Fruit fly (Drosophila melanogaster) whole organism, embryonic: ENCODE results near the gene car.

Experiments used
- CG10366 ChIP-seq: fragments of 200-800 bp; sonication (Bioruptor generic); IDR thresholded peaks from 2 replicates; pipeline ENCODE4 v1.3.6; 2022; ENCODE audit warnings: missing biosample characterization, missing genetic modification characterization
- CG11247 ChIP-seq: fragments of 200-800 bp; sonication (Bioruptor generic); IDR thresholded peaks from 2 replicates; pipeline ENCODE4 v1.3.6; 2022; ENCODE audit warnings: missing biosample characterization, missing genetic modification characterization
- CG12299 ChIP-seq: fragments of 200-800 bp; sonication (Bioruptor generic); optimal IDR thresholded peaks from 2 replicates; lab custom pipeline; 2018; ENCODE audit warnings: missing biosample characterization, mild to moderate bottlenecking, missing genetic modification characterization
- CG12769 ChIP-seq: fragments of 200-800 bp; sonication (Bioruptor generic); optimal IDR thresholded peaks from 2 replicates; lab custom pipeline; 2019; ENCODE audit warnings: missing biosample characterization, mild to moderate bottlenecking, missing genetic modification characterization, moderate library complexity
- CG15601 ChIP-seq: fragments of 200-800 bp; sonication (Bioruptor generic); optimal IDR thresholded peaks from 3 replicates; lab custom pipeline; 2019; ENCODE audit warnings: missing biosample characterization, mild to moderate bottlenecking, missing genetic modification characterization, moderate library complexity
- CG1647 ChIP-seq: fragments of 200-800 bp; sonication (Bioruptor generic); optimal IDR thresholded peaks from 3 replicates; lab custom pipeline; 2016; ENCODE audit warnings: missing biosample characterization, missing genetic modification characterization
- CG16813 ChIP-seq: fragments of 200-800 bp; sonication (Bioruptor generic); IDR thresholded peaks from 3 replicates; pipeline ENCODE4 v1.3.6; 2022; ENCODE audit warnings: missing biosample characterization, missing genetic modification characterization; ENCODE audit not compliant: partially characterized antibody
- CG17186 ChIP-seq: fragments of 200-800 bp; sonication (Bioruptor generic); optimal IDR thresholded peaks from 3 replicates; lab custom pipeline; 2017; ENCODE audit warnings: missing biosample characterization, missing genetic modification reagents, missing genetic modification characterization
- CG18619 ChIP-seq: fragments of 200-800 bp; sonication (Bioruptor generic); optimal IDR thresholded peaks from 3 replicates; lab custom pipeline; 2017; ENCODE audit warnings: missing biosample characterization, mild to moderate bottlenecking, missing genetic modification characterization
- CG2129 ChIP-seq: fragments of 200-800 bp; sonication (Bioruptor generic); IDR thresholded peaks from 2 replicates; pipeline ENCODE4 v1.3.6; 2022; ENCODE audit warnings: missing biosample characterization, missing genetic modification characterization; ENCODE audit not compliant: partially characterized antibody
- CG2889 ChIP-seq: fragments of 200-800 bp; sonication (Bioruptor generic); IDR thresholded peaks from 3 replicates; pipeline ENCODE4 v1.3.6; 2022; ENCODE audit warnings: missing biosample characterization, missing genetic modification characterization
- CG34422 ChIP-seq: fragments of 200-800 bp; sonication (Bioruptor generic); IDR thresholded peaks from 3 replicates; pipeline ENCODE4 v1.3.6; 2022; ENCODE audit warnings: missing biosample characterization, missing genetic modification characterization
- CG3995 ChIP-seq: fragments of 200-800 bp; sonication (Bioruptor generic); optimal IDR thresholded peaks from 3 replicates; lab custom pipeline; 2016; ENCODE audit warnings: missing biosample characterization, missing genetic modification characterization
- CG4328 ChIP-seq: fragments of 200-800 bp; sonication (Bioruptor generic); optimal IDR thresholded peaks from 3 replicates; lab custom pipeline; 2017; ENCODE audit warnings: missing biosample characterization, missing genetic modification reagents, missing genetic modification characterization
- CG5245 ChIP-seq: fragments of 200-800 bp; sonication (Bioruptor generic); optimal IDR thresholded peaks from 3 replicates; lab custom pipeline; 2016; ENCODE audit warnings: missing biosample characterization, missing genetic modification characterization
- CG6175 ChIP-seq: fragments of 200-800 bp; sonication (Bioruptor generic); IDR thresholded peaks from 3 replicates; pipeline ENCODE4 v1.3.6; 2022; ENCODE audit warnings: missing biosample characterization, missing genetic modification characterization
- CG6683 ChIP-seq: fragments of 200-800 bp; sonication (Bioruptor generic); optimal IDR thresholded peaks from 2 replicates; lab custom pipeline; 2017; ENCODE audit warnings: missing biosample characterization, mild to moderate bottlenecking, missing genetic modification characterization, missing genetic modification reagents
- CG9437 ChIP-seq: fragments of 200-800 bp; sonication (Bioruptor generic); optimal IDR thresholded peaks from 2 replicates; lab custom pipeline; 2018; ENCODE audit warnings: missing biosample characterization, mild to moderate bottlenecking, missing genetic modification characterization
- CG9817 ChIP-seq: fragments of 200-800 bp; sonication (Bioruptor generic); optimal IDR thresholded peaks from 2 replicates; lab custom pipeline; 2018; ENCODE audit warnings: missing biosample characterization, mild to moderate bottlenecking, missing genetic modification characterization, moderate library complexity
- Eip74EF ChIP-seq, 2 experiments: fragments of 200-800 bp in 1 of 2; fragments of >200 bp in 1 of 2; sonication (Bioruptor generic) in 1 of 2; optimal IDR thresholded peaks; 2 replicates each; lab custom pipeline; 2017 to 2019; ENCODE audit warnings: missing biosample characterization in 2 of 2, missing genetic modification characterization in 2 of 2, mild to moderate bottlenecking in 1 of 2, moderate library complexity in 1 of 2
- Ets65A ChIP-seq: fragments of 200-800 bp; sonication (Bioruptor generic); peaks from one replicate; lab custom pipeline; 2016; ENCODE audit warnings: missing biosample characterization, missing genetic modification characterization
- HHEX ChIP-seq: fragments of 200-800 bp; sonication (Bioruptor generic); optimal IDR thresholded peaks from 3 replicates; lab custom pipeline; 2017; ENCODE audit warnings: missing biosample characterization, mild to moderate bottlenecking, missing genetic modification characterization, missing genetic modification reagents
- HLHmδ ChIP-seq: fragments of 200-800 bp; sonication (Bioruptor generic); optimal IDR thresholded peaks from 2 replicates; lab custom pipeline; 2018; ENCODE audit warnings: missing biosample characterization, mild to moderate bottlenecking, missing genetic modification characterization, moderate library complexity
- HmgD ChIP-seq: fragments of 200-800 bp; sonication (Bioruptor generic); optimal IDR thresholded peaks from 3 replicates; lab custom pipeline; 2016; ENCODE audit warnings: missing biosample characterization, missing genetic modification characterization
- HmgZ ChIP-seq: fragments of 200-800 bp; sonication (Bioruptor generic); optimal IDR thresholded peaks from 2 replicates; lab custom pipeline; 2018; ENCODE audit warnings: missing biosample characterization, mild to moderate bottlenecking, missing genetic modification characterization
- MBD-R2 ChIP-seq: fragments of 200-800 bp; sonication (Bioruptor generic); IDR thresholded peaks from 2 replicates; pipeline ENCODE4 v1.3.6; 2022; ENCODE audit warnings: missing biosample characterization, missing genetic modification characterization
- Med ChIP-seq: fragments of 200-800 bp; sonication (Bioruptor generic); peaks from one replicate; lab custom pipeline; 2016; ENCODE audit warnings: missing biosample characterization, missing genetic modification characterization, mild to moderate bottlenecking, inconsistent platforms, moderate library complexity
- NFAT ChIP-seq: fragments of 200-800 bp; sonication (Bioruptor generic); IDR thresholded peaks from 2 replicates; pipeline ENCODE4 v1.3.6; 2022; ENCODE audit warnings: missing biosample characterization, missing genetic modification characterization
- ab ChIP-seq: fragments of 200-800 bp; sonication (Bioruptor generic); optimal IDR thresholded peaks from 2 replicates; lab custom pipeline; 2016; ENCODE audit warnings: missing biosample characterization, missing genetic modification characterization
- amos ChIP-seq: fragments of 200-800 bp; sonication (Bioruptor generic); IDR thresholded peaks from 2 replicates; pipeline ENCODE4 v1.3.6; 2022; ENCODE audit warnings: missing biosample characterization, missing genetic modification characterization; ENCODE audit not compliant: partially characterized antibody
- ci ChIP-seq: fragments of 200-800 bp; sonication (Bioruptor generic); IDR thresholded peaks from 3 replicates; pipeline ENCODE4 v1.3.6; 2022; ENCODE audit warnings: missing biosample characterization, missing genetic modification characterization
- crc ChIP-seq: fragments of 200-800 bp; sonication (Bioruptor generic); optimal IDR thresholded peaks from 2 replicates; lab custom pipeline; 2016; ENCODE audit warnings: missing biosample characterization, missing genetic modification characterization
- esg ChIP-seq: fragments of 200-800 bp; sonication (Bioruptor generic); conservative IDR thresholded peaks from 2 replicates; pipeline ENCODE4 v1.3.6; 2022; ENCODE audit warnings: missing biosample characterization, missing genetic modification characterization
- fd64A ChIP-seq: fragments of 200-800 bp; sonication (Bioruptor generic); optimal IDR thresholded peaks from 3 replicates; lab custom pipeline; 2018; ENCODE audit warnings: missing biosample characterization, mild to moderate bottlenecking, missing genetic modification characterization
- ftz-f1 ChIP-seq: fragments of 200-800 bp; sonication (Bioruptor generic); optimal IDR thresholded peaks from 2 replicates; lab custom pipeline; 2016; ENCODE audit warnings: missing biosample characterization, missing genetic modification characterization
- gcm2 ChIP-seq: fragments of 200-800 bp; sonication (Bioruptor generic); optimal IDR thresholded peaks from 2 replicates; lab custom pipeline; 2016; ENCODE audit warnings: missing biosample characterization, missing genetic modification characterization
- grau ChIP-seq: fragments of 200-800 bp; optimal IDR thresholded peaks from 3 replicates; lab custom pipeline; 2019; ENCODE audit warnings: missing biosample characterization, mild to moderate bottlenecking, missing genetic modification characterization, moderate library complexity
- gro ChIP-seq: fragments of 200-800 bp; sonication (Bioruptor generic); optimal IDR thresholded peaks from 2 replicates; lab custom pipeline; 2016; ENCODE audit warnings: missing biosample characterization, missing genetic modification characterization
- peb ChIP-seq: fragments of 200-800 bp; sonication (Bioruptor generic); IDR thresholded peaks from 2 replicates; pipeline ENCODE4 v1.3.6; 2022; ENCODE audit warnings: missing biosample characterization, missing genetic modification characterization
- phol ChIP-seq: fragments of 200-800 bp; sonication (Bioruptor generic); optimal IDR thresholded peaks from 3 replicates; lab custom pipeline; 2018; ENCODE audit warnings: missing biosample characterization, mild to moderate bottlenecking, missing genetic modification characterization, moderate library complexity
- pnt ChIP-seq: fragments of 200-800 bp; sonication (Bioruptor generic); optimal IDR thresholded peaks from 3 replicates; lab custom pipeline; 2016; ENCODE audit warnings: missing biosample characterization, missing genetic modification characterization
- pros ChIP-seq: fragments of 200-800 bp; sonication (Bioruptor generic); optimal IDR thresholded peaks from 3 replicates; lab custom pipeline; 2019; ENCODE audit warnings: missing biosample characterization, mild to moderate bottlenecking, missing genetic modification characterization, moderate library complexity
- run ChIP-seq: fragments of 200-800 bp; sonication (Bioruptor generic); optimal IDR thresholded peaks from 3 replicates; lab custom pipeline; 2018; ENCODE audit warnings: missing biosample characterization, mild to moderate bottlenecking, missing genetic modification characterization
- so ChIP-seq: fragments of 200-800 bp; sonication (Bioruptor generic); IDR thresholded peaks from 3 replicates; pipeline ENCODE4 v1.3.6; 2022; ENCODE audit warnings: missing biosample characterization, missing genetic modification characterization
- sob ChIP-seq: fragments of 200-800 bp; sonication (Bioruptor generic); IDR thresholded peaks from 2 replicates; pipeline ENCODE4 v1.3.6; 2022; ENCODE audit warnings: missing biosample characterization, missing genetic modification characterization
- tio ChIP-seq: fragments of 200-800 bp; sonication (Bioruptor generic); optimal IDR thresholded peaks from 2 replicates; lab custom pipeline; 2017; ENCODE audit warnings: missing biosample characterization, missing genetic modification characterization, inconsistent platforms
- unpg ChIP-seq: fragments of 200-800 bp; sonication (Bioruptor generic); optimal IDR thresholded peaks from 3 replicates; lab custom pipeline; 2018; ENCODE audit warnings: missing biosample characterization, mild to moderate bottlenecking, missing genetic modification characterization, moderate library complexity
- wdn ChIP-seq: fragments of 200-800 bp; sonication (Bioruptor generic); IDR thresholded peaks from 2 replicates; pipeline ENCODE4 v1.3.6; 2022; ENCODE audit warnings: missing biosample characterization, missing genetic modification characterization
- zfh2 ChIP-seq: fragments of 200-800 bp; sonication (Bioruptor generic); optimal IDR thresholded peaks from 2 replicates; lab custom pipeline; 2016; ENCODE audit warnings: missing biosample characterization, missing genetic modification characterization

car gene

dm6 chrX:19597684-19598363, 32.0 kb downstream of the car start, which contains the start of gene RpS10b (continued):
- TF ChIP-seq CG2889 (GFP tag; lab: Robert Waterston, UW) (peak; percentile 51; the same call in 1 of the 3 replicates), CG4328 (GFP tag; lab: Kevin White, UChicago) (peak; percentile 96), Eip74EF (GFP tag; optimal IDR thresholded peaks at IDR 0.05; lab: Kevin White, UChicago) (peak in 1 of 2 experiments; percentile 87), pnt (GFP tag; lab: Kevin White, UChicago) (no peak), CG34422 (peak; percentile 84), amos (GFP tag; lab: Robert Waterston, UW) (peak; percentile 88), pros (GFP tag; lab: Kevin White, UChicago) (peak; percentile 54), MBD-R2 (GFP tag; lab: Robert Waterston, UW) (peak; percentile 42; the same call in 1 of the 2 replicates), gro (GFP tag; lab: Kevin White, UChicago) (peak; percentile 91), HHEX (GFP tag; lab: Kevin White, UChicago) (peak; percentile 95), CG6175 (GFP tag; lab: Robert Waterston, UW) (peak; percentile 66; the same call in 2 of the 3 replicates), CG17186 (GFP tag; lab: Kevin White, UChicago) (peak; percentile 91), zfh2 (GFP tag; lab: Kevin White, UChicago) (peak; percentile 79), Ets65A (peak; percentile 98), Med (GFP tag; lab: Kevin White, UChicago) (peak; percentile 99), phol (tag; lab: Kevin White, UChicago) (peak; percentile 88), crc (GFP tag; lab: Kevin White, UChicago) (peak; percentile 46), CG15601 (tag; lab: Kevin White, UChicago) (peak; percentile 83), peb (GFP tag; lab: Robert Waterston, UW) (peak; percentile 22; the same call in 1 of the 2 replicates), CG12299 (tag; lab: Kevin White, UChicago) (peak; percentile 83), ci (GFP tag; lab: Robert Waterston, UW) (peak; percentile 96), CG9437 (GFP tag; lab: Kevin White, UChicago) (peak; percentile 89), CG2129 (GFP tag; lab: Robert Waterston, UW) (peak; percentile 85), unpg (GFP tag; lab: Kevin White, UChicago) (peak; percentile 82), gcm2 (peak; percentile 76), fd64A (GFP tag; lab: Kevin White, UChicago) (peak; percentile 95), HmgD (peak; percentile 80), so (peak; percentile 85), ftz-f1 (GFP tag; lab: Kevin White, UChicago) (peak; percentile 56), wdn (GFP tag; lab: Robert Waterston, UW) (peak; percentile 72), CG3995 (GFP tag; lab: Kevin White, UChicago) (peak; percentile 77), CG9817 (tag; lab: Kevin White, UChicago) (peak; percentile 77), CG12769 (tag; lab: Kevin White, UChicago) (peak; percentile 78), CG10366 (GFP tag; lab: Robert Waterston, UW) (peak; percentile 71), esg (GFP tag; lab: Robert Waterston, UW) (0 out of 2 replicates have a peak, but pooled peaks have one; percentile 19), NFAT (GFP tag; lab: Robert Waterston, UW) (peak; percentile 85), grau (tag; lab: Kevin White, UChicago) (peak; percentile 81), tio (peak; percentile 62), HmgZ (tag; lab: Kevin White, UChicago) (peak; percentile 81), ab (GFP tag; lab: Kevin White, UChicago) (no peak), run (tag; lab: Kevin White, UChicago) (peak; percentile 70), CG5245 (peak; percentile 67), CG16813 (GFP tag; lab: Robert Waterston, UW) (peak; percentile 98), CG1647 (GFP tag; lab: Kevin White, UChicago) (peak; percentile 48), CG11247 (GFP tag; lab: Robert Waterston, UW) (peak; percentile 69), sob (GFP tag; lab: Robert Waterston, UW) (peak; percentile 76), HLHmδ (GFP tag; lab: Kevin White, UChicago) (peak; percentile 98), CG18619 (peak; percentile 95), CG6683 (peak; percentile 84)
